Worm (Caenorhabditis elegans): Measurements from ENCODE around the gene F47B8.10.

DNA sequence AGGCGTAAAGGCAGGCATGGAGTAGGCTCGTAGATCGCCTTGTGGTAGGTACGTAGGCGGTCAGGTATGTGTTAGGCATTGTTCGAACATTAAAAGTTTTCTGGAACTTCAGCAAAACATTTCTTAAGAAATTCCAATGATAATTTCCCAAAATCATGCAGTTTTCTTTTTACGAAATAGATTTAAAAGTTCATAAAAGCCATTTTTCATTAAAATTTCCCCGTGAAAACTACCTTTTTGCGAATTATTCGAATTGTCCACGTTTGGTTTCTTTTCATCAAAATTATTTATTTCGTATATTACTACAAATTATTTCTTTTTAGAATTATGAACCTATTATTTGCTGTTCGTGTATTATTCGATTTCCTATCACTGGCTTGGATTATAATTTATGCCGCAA is 53.0 kb downstream of the F47B8.10 start, which contains the start of gene C15H11.13:
- no peak for TF ChIP-seq ztf-23 (GFP tag; IDR thresholded peaks at IDR 0.05)
- TF ChIP-seq ztf-29 (GFP tag; IDR thresholded peaks at IDR 0.05) = no peak

Data from whole organism, midembryonic.